Fruit fly (Drosophila melanogaster) whole organism, embryonic: ENCODE measurements around the gene CG13392.

Experiments
- Aef1 ChIP-seq: fragments of 200-800 bp; sonication (Bioruptor generic); IDR thresholded peaks from 3 replicates; pipeline ENCODE4 v1.3.6; 2022; ENCODE audit warnings: missing biosample characterization, missing genetic modification characterization
- CG11093 ChIP-seq: fragments of 200-800 bp; sonication (Bioruptor generic); IDR thresholded peaks from 3 replicates; pipeline ENCODE4 v1.3.6; 2022; ENCODE audit warnings: missing biosample characterization, missing genetic modification characterization
- CG11560 ChIP-seq: fragments of 200-800 bp; sonication (Bioruptor generic); IDR thresholded peaks from 3 replicates; pipeline ENCODE4 v1.3.6; 2022; ENCODE audit warnings: missing biosample characterization, missing genetic modification characterization
- CG12942 ChIP-seq: fragments of 200-800 bp; sonication (Bioruptor generic); optimal IDR thresholded peaks from 3 replicates; lab custom pipeline; 2016; ENCODE audit warnings: missing biosample characterization, missing genetic modification characterization
- CG13775 ChIP-seq: fragments of 200-800 bp; sonication (Bioruptor generic); optimal IDR thresholded peaks from 3 replicates; lab custom pipeline; 2017; ENCODE audit warnings: missing biosample characterization, mild to moderate bottlenecking, missing genetic modification characterization
- CG15514 ChIP-seq: fragments of 200-800 bp; sonication (Bioruptor generic); optimal IDR thresholded peaks from 3 replicates; lab custom pipeline; 2017; ENCODE audit warnings: missing biosample characterization, missing genetic modification characterization, mild to moderate bottlenecking, moderate library complexity, missing genetic modification reagents
- CG1603 ChIP-seq: fragments of 200-800 bp; sonication (Bioruptor generic); optimal IDR thresholded peaks from 2 replicates; lab custom pipeline; 2019; ENCODE audit warnings: missing biosample characterization, mild to moderate bottlenecking, missing genetic modification characterization, moderate library complexity
- CG17385 ChIP-seq: fragments of 200-800 bp; sonication (Bioruptor generic); optimal IDR thresholded peaks from 3 replicates; lab custom pipeline; 2018; ENCODE audit warnings: missing biosample characterization, mild to moderate bottlenecking, missing genetic modification characterization
- CG17802 ChIP-seq: fragments of 200-800 bp; sonication (Bioruptor generic); optimal IDR thresholded peaks from 2 replicates; lab custom pipeline; 2018; ENCODE audit warnings: missing biosample characterization, mild to moderate bottlenecking, missing genetic modification characterization, moderate library complexity
- CG33557 ChIP-seq: fragments of 200-800 bp; sonication (Bioruptor generic); optimal IDR thresholded peaks from 2 replicates; lab custom pipeline; 2019; ENCODE audit warnings: missing biosample characterization, mild to moderate bottlenecking, missing genetic modification characterization, moderate library complexity
- CG3847 ChIP-seq: fragments of 200-800 bp; sonication (Bioruptor generic); IDR thresholded peaks from 2 replicates; pipeline ENCODE4 v1.3.6; 2022; ENCODE audit warnings: missing biosample characterization, missing genetic modification characterization
- CG4707 ChIP-seq: fragments of 200-800 bp; sonication (Bioruptor generic); optimal IDR thresholded peaks from 2 replicates; lab custom pipeline; 2018; ENCODE audit warnings: missing biosample characterization, mild to moderate bottlenecking, missing genetic modification characterization, moderate library complexity
- CG5245 ChIP-seq: fragments of 200-800 bp; sonication (Bioruptor generic); optimal IDR thresholded peaks from 3 replicates; lab custom pipeline; 2016; ENCODE audit warnings: missing biosample characterization, missing genetic modification characterization
- CG7839 ChIP-seq: fragments of 200-800 bp; sonication (Bioruptor generic); optimal IDR thresholded peaks from 3 replicates; lab custom pipeline; 2018; ENCODE audit warnings: missing biosample characterization, mild to moderate bottlenecking, missing genetic modification characterization, moderate library complexity
- CG8765 ChIP-seq: fragments of 200-800 bp; sonication (Bioruptor generic); IDR thresholded peaks from 2 replicates; pipeline ENCODE4 v1.3.6; 2022; ENCODE audit warnings: missing biosample characterization, missing genetic modification characterization
- CG9727 ChIP-seq: fragments of 200-800 bp; sonication (Bioruptor generic); optimal IDR thresholded peaks from 3 replicates; lab custom pipeline; 2017; ENCODE audit warnings: missing biosample characterization, mild to moderate bottlenecking, missing genetic modification characterization
- CG9817 ChIP-seq: fragments of 200-800 bp; sonication (Bioruptor generic); optimal IDR thresholded peaks from 2 replicates; lab custom pipeline; 2018; ENCODE audit warnings: missing biosample characterization, mild to moderate bottlenecking, missing genetic modification characterization, moderate library complexity
- CG9932 ChIP-seq: fragments of 200-800 bp; sonication (Bioruptor generic); IDR thresholded peaks from 2 replicates; pipeline ENCODE4 v1.3.6; 2022; ENCODE audit warnings: missing biosample characterization, missing genetic modification characterization
- CHES-1-like ChIP-seq: fragments of 200-800 bp; sonication (Bioruptor generic); optimal IDR thresholded peaks from 2 replicates; lab custom pipeline; 2016; ENCODE audit warnings: missing biosample characterization, missing genetic modification characterization
- Camta ChIP-seq: fragments of 200-800 bp; sonication (Bioruptor generic); optimal IDR thresholded peaks from 2 replicates; lab custom pipeline; 2016; ENCODE audit warnings: missing biosample characterization, missing genetic modification characterization
- CkIIα-i1 ChIP-seq: fragments of 200-800 bp; sonication (Bioruptor generic); IDR thresholded peaks from 2 replicates; pipeline ENCODE4 v1.3.6; 2022; ENCODE audit warnings: missing biosample characterization, missing genetic modification characterization
- D19B ChIP-seq: fragments of 200-800 bp; sonication (Bioruptor generic); optimal IDR thresholded peaks from 2 replicates; lab custom pipeline; 2017; ENCODE audit warnings: missing biosample characterization, mild to moderate bottlenecking, missing genetic modification characterization
- Dbx ChIP-seq: fragments of 200-800 bp; sonication (Bioruptor generic); IDR thresholded peaks from 3 replicates; pipeline ENCODE4 v1.3.6; 2022; ENCODE audit warnings: missing biosample characterization, missing genetic modification characterization
- Dp ChIP-seq: fragments of 200-800 bp; sonication (Bioruptor generic); optimal IDR thresholded peaks from 2 replicates; lab custom pipeline; 2018; ENCODE audit warnings: missing biosample characterization, mild to moderate bottlenecking, missing genetic modification characterization, moderate library complexity
- Fer3 ChIP-seq: fragments of 200-800 bp; sonication (Bioruptor generic); optimal IDR thresholded peaks from 2 replicates; lab custom pipeline; 2018; ENCODE audit warnings: missing biosample characterization, mild to moderate bottlenecking, missing genetic modification characterization, moderate library complexity
- Gug ChIP-seq: fragments of 200-800 bp; sonication (Bioruptor generic); IDR thresholded peaks from 4 replicates; pipeline ENCODE4 v1.3.6; 2022; ENCODE audit warnings: missing biosample characterization, missing genetic modification characterization
- MBD-R2 ChIP-seq: fragments of 200-800 bp; sonication (Bioruptor generic); IDR thresholded peaks from 2 replicates; pipeline ENCODE4 v1.3.6; 2022; ENCODE audit warnings: missing biosample characterization, missing genetic modification characterization
- Sry-δ ChIP-seq: fragments of 200-800 bp; sonication (Bioruptor generic); optimal IDR thresholded peaks from 2 replicates; lab custom pipeline; 2016; ENCODE audit warnings: missing biosample characterization, missing genetic modification characterization
- abd-A ChIP-seq: fragments of 200-800 bp; sonication (Bioruptor generic); optimal IDR thresholded peaks from 3 replicates; lab custom pipeline; 2019; ENCODE audit warnings: missing biosample characterization, mild to moderate bottlenecking, missing genetic modification characterization, moderate library complexity
- ap ChIP-seq: fragments of 200-800 bp; sonication (Bioruptor generic); IDR thresholded peaks from 2 replicates; pipeline ENCODE4 v1.3.6; 2022; ENCODE audit warnings: missing biosample characterization, missing genetic modification characterization
- chinmo ChIP-seq: fragments of 200-800 bp; sonication (Bioruptor generic); IDR thresholded peaks from 4 replicates; pipeline ENCODE4 v1.3.6; 2022; ENCODE audit warnings: missing biosample characterization, missing genetic modification characterization; ENCODE audit not compliant: partially characterized antibody
- crp ChIP-seq, 2 experiments: fragments of 200-800 bp; sonication (Bioruptor generic); optimal IDR thresholded peaks; 2 replicates in 1 of 2; 3 replicates in 1 of 2; lab custom pipeline; 2017; ENCODE audit warnings: missing biosample characterization in 2 of 2, missing genetic modification characterization in 2 of 2, mild to moderate bottlenecking in 1 of 2, moderate library complexity in 1 of 2
- disco-r ChIP-seq: fragments of 200-800 bp; sonication (Bioruptor generic); optimal IDR thresholded peaks from 2 replicates; lab custom pipeline; 2016; ENCODE audit warnings: missing biosample characterization, missing genetic modification characterization
- dmrt99B ChIP-seq: fragments of 200-800 bp; sonication (Bioruptor generic); optimal IDR thresholded peaks from 2 replicates; lab custom pipeline; 2018; ENCODE audit warnings: missing biosample characterization, mild to moderate bottlenecking, missing genetic modification characterization, moderate library complexity
- dpn ChIP-seq, 2 experiments: fragments of 200-800 bp; sonication (Bioruptor generic); optimal IDR thresholded peaks; 3 replicates each; lab custom pipeline; 2016; ENCODE audit warnings: missing biosample characterization in 2 of 2, missing genetic modification characterization in 2 of 2
- gem ChIP-seq: fragments of 200-800 bp; sonication (Bioruptor generic); optimal IDR thresholded peaks from 2 replicates; lab custom pipeline; 2019; ENCODE audit warnings: missing biosample characterization, mild to moderate bottlenecking, missing genetic modification characterization, moderate library complexity
- grn ChIP-seq: fragments of 200-800 bp; sonication (Bioruptor generic); optimal IDR thresholded peaks from 3 replicates; lab custom pipeline; 2017; ENCODE audit warnings: missing biosample characterization, missing genetic modification characterization
- her ChIP-seq: fragments of 200-800 bp; sonication (Bioruptor generic); optimal IDR thresholded peaks from 2 replicates; lab custom pipeline; 2016; ENCODE audit warnings: missing biosample characterization, missing genetic modification characterization
- kay ChIP-seq: fragments of 200-800 bp; sonication (Bioruptor generic); optimal IDR thresholded peaks from 2 replicates; lab custom pipeline; 2016; ENCODE audit warnings: missing biosample characterization, missing genetic modification characterization
- klu ChIP-seq: fragments of 200-800 bp; sonication (Bioruptor generic); IDR thresholded peaks from 2 replicates; pipeline ENCODE4 v1.3.6; 2022; ENCODE audit warnings: missing biosample characterization, missing genetic modification characterization
- lilli ChIP-seq: fragments of 200-800 bp; sonication (Bioruptor generic); optimal IDR thresholded peaks from 3 replicates; lab custom pipeline; 2016; ENCODE audit warnings: missing biosample characterization, missing genetic modification characterization
- nerfin-1 ChIP-seq: fragments of 200-800 bp; sonication (Bioruptor generic); optimal IDR thresholded peaks from 3 replicates; lab custom pipeline; 2019; ENCODE audit warnings: missing biosample characterization, mild to moderate bottlenecking, missing genetic modification characterization, moderate library complexity
- prd ChIP-seq, 3 experiments: fragments of >200 bp in 2 of 3; fragments of 200-800 bp in 1 of 3; sonication (Bioruptor generic) in 1 of 3; optimal IDR thresholded peaks in 2 of 3; IDR thresholded peaks in 1 of 3; 2 replicates in 2 of 3; 3 replicates in 1 of 3; pipeline versions ENCODE4 v1.3.6 to Lab custom; 2017 to 2022; ENCODE audit warnings: missing biosample characterization in 1 of 3, missing genetic modification characterization in 1 of 3
- tin ChIP-seq: fragments of 200-800 bp; sonication (Bioruptor generic); optimal IDR thresholded peaks from 3 replicates; lab custom pipeline; 2016; ENCODE audit warnings: missing biosample characterization, missing genetic modification characterization
- tup ChIP-seq: fragments of 200-800 bp; sonication (Bioruptor generic); optimal IDR thresholded peaks from 2 replicates; lab custom pipeline; 2016; ENCODE audit warnings: missing biosample characterization, mild to moderate bottlenecking, missing genetic modification characterization, moderate library complexity
- usp ChIP-seq: fragments of >200 bp; optimal IDR thresholded peaks from 2 replicates; lab custom pipeline; 2017; ENCODE audit warnings: missing biosample characterization, missing genetic modification characterization
- vfl ChIP-seq: fragments of 200-800 bp; sonication (Bioruptor generic); optimal IDR thresholded peaks from 2 replicates; lab custom pipeline; 2016; ENCODE audit warnings: missing biosample characterization, missing genetic modification characterization
- wdn ChIP-seq: fragments of 200-800 bp; sonication (Bioruptor generic); IDR thresholded peaks from 2 replicates; pipeline ENCODE4 v1.3.6; 2022; ENCODE audit warnings: missing biosample characterization, missing genetic modification characterization

Gene CG13392

dm6 chr2L:8365701-8366643 is 16.6 kb downstream of the CG13392 start, which contains the start of gene Pp2A-29B (continued):
- TF ChIP-seq CG9932 (GFP tag; lab: Robert Waterston, UW) (peak; percentile 65), Dp (GFP tag; lab: Kevin White, UChicago) (peak; percentile 80), chinmo (GFP tag; lab: Robert Waterston, UW) (peak; percentile 93; the same call in 3 of the 4 replicates), klu (GFP tag; lab: Robert Waterston, UW) (peak; percentile 45; the same call in 1 of the 2 replicates), CG9817 (tag; lab: Kevin White, UChicago) (peak; percentile 17), her (GFP tag; lab: Kevin White, UChicago) (no peak), CG1603 (tag; lab: Kevin White, UChicago) (no peak), CG8765 (GFP tag; lab: Robert Waterston, UW) (no peak), nerfin-1 (peak; percentile 100), dpn (GFP tag; optimal IDR thresholded peaks at IDR 0.05; lab: Kevin White, UChicago) (peak in 1 of 2 experiments; percentile 17), CG5245 (GFP tag; lab: Kevin White, UChicago) (no peak), gem (tag; lab: Kevin White, UChicago) (peak; percentile 48), vfl (GFP tag; lab: Kevin White, UChicago) (peak; percentile 32), Sry-δ (GFP tag; lab: Kevin White, UChicago) (peak; percentile 92), Dbx (peak; percentile 69), Gug (GFP tag; lab: Robert Waterston, UW) (peak; percentile 8; the same call in 1 of the 4 replicates), CG17802 (tag; lab: Kevin White, UChicago) (no peak), CG11560 (tag; lab: Robert Waterston, UW) (peak; percentile 89), CkIIα-i1 (GFP tag; lab: Robert Waterston, UW) (no peak), CG11093 (GFP tag; lab: Robert Waterston, UW) (no peak), tin (GFP tag; lab: Kevin White, UChicago) (peak; percentile 0), abd-A (peak; percentile 89), ap (GFP tag; lab: Robert Waterston, UW) (no peak), CG15514 (GFP tag; lab: Kevin White, UChicago) (peak; percentile 42), usp (GFP tag; lab: Kevin White, UChicago) (no peak), tup (GFP tag; lab: Kevin White, UChicago) (no peak), Aef1 (GFP tag; lab: Robert Waterston, UW) (no peak), CG12942 (GFP tag; lab: Kevin White, UChicago) (no peak), CG7839 (tag; lab: Kevin White, UChicago) (peak; percentile 25), prd (optimal IDR thresholded peaks at IDR 0.05; lab: Kevin White, UChicago) (no peak), prd (GFP tag; IDR thresholded peaks at IDR 0.05; lab: Robert Waterston, UW) (peak; percentile 24; the same call in 1 of the 3 replicates), MBD-R2 (GFP tag; lab: Robert Waterston, UW) (0 out of 2 replicates have a peak, but pooled peaks have one; percentile 7), CG3847 (GFP tag; lab: Robert Waterston, UW) (peak; percentile 51; the same call in 1 of the 2 replicates), crp (GFP tag; optimal IDR thresholded peaks at IDR 0.05; lab: Kevin White, UChicago) (no peak), lilli (GFP tag; lab: Kevin White, UChicago) (peak; percentile 8), CG4707 (GFP tag; lab: Kevin White, UChicago) (no peak), dmrt99B (tag; lab: Kevin White, UChicago) (no peak), kay (GFP tag; lab: Kevin White, UChicago) (no peak), CG13775 (GFP tag; lab: Kevin White, UChicago) (peak; percentile 40), D19B (GFP tag; lab: Kevin White, UChicago) (no peak), Camta (GFP tag; lab: Kevin White, UChicago) (no peak), CG33557 (GFP tag; lab: Kevin White, UChicago) (peak; percentile 23), wdn (GFP tag; lab: Robert Waterston, UW) (no peak), CG9727 (GFP tag; lab: Kevin White, UChicago) (peak; percentile 61), disco-r (GFP tag; lab: Kevin White, UChicago) (no peak), CHES-1-like (no peak), CG17385 (GFP tag; lab: Kevin White, UChicago) (peak; percentile 6), Fer3 (tag; lab: Kevin White, UChicago) (no peak), grn (no peak)
